Fruit fly (Drosophila melanogaster) whole organism, embryonic: ENCODE results near the gene CG11902.
A peak's percentile ranks its signal among the peaks of the same experiment; 100 is the strongest.

ENCODE experiments used
- Antp ChIP-seq: fragments of 200-800 bp; sonication (Bioruptor generic); optimal IDR thresholded peaks from 3 replicates; lab custom pipeline; 2016; ENCODE audit warnings: missing biosample characterization, missing genetic modification characterization
- Bgb ChIP-seq: fragments of 200-800 bp; sonication (Bioruptor generic); IDR thresholded peaks from 2 replicates; pipeline ENCODE4 v1.3.6; 2022; ENCODE audit warnings: missing biosample characterization, missing genetic modification characterization; ENCODE audit not compliant: partially characterized antibody
- CG11504 ChIP-seq: fragments of 200-800 bp; sonication (Bioruptor generic); optimal IDR thresholded peaks from 3 replicates; lab custom pipeline; 2019; ENCODE audit warnings: missing biosample characterization, mild to moderate bottlenecking, missing genetic modification characterization, moderate library complexity
- CG12391 ChIP-seq: fragments of 200-800 bp; sonication (Bioruptor generic); optimal IDR thresholded peaks from 3 replicates; lab custom pipeline; 2018; ENCODE audit warnings: missing biosample characterization, mild to moderate bottlenecking, missing genetic modification characterization, moderate library complexity
- CG34376 ChIP-seq: fragments of 200-800 bp; sonication (Bioruptor generic); optimal IDR thresholded peaks from 2 replicates; lab custom pipeline; 2018; ENCODE audit warnings: missing biosample characterization, mild to moderate bottlenecking, missing genetic modification characterization
- CG3838 ChIP-seq: fragments of 200-800 bp; sonication (Bioruptor generic); optimal IDR thresholded peaks from 3 replicates; lab custom pipeline; 2016; ENCODE audit warnings: missing biosample characterization, missing genetic modification characterization
- CG43689 ChIP-seq: fragments of 200-800 bp; sonication (Bioruptor generic); IDR thresholded peaks from 2 replicates; pipeline ENCODE4 v1.3.6; 2022; ENCODE audit warnings: missing biosample characterization, missing genetic modification characterization
- CG7372 ChIP-seq: fragments of 200-800 bp; sonication (Bioruptor generic); IDR thresholded peaks from 2 replicates; pipeline ENCODE4 v1.3.6; 2022; ENCODE audit warnings: missing biosample characterization, missing genetic modification characterization
- CG7987 ChIP-seq: fragments of 200-800 bp; sonication (Bioruptor generic); optimal IDR thresholded peaks from 2 replicates; lab custom pipeline; 2018; ENCODE audit warnings: missing biosample characterization, mild to moderate bottlenecking, missing genetic modification characterization, moderate library complexity
- CTCF ChIP-seq: fragments of 200-800 bp; sonication (Bioruptor generic); optimal IDR thresholded peaks from 2 replicates; lab custom pipeline; 2017; ENCODE audit warnings: missing biosample characterization, mild to moderate bottlenecking, missing genetic modification characterization, moderate library complexity
- D19B ChIP-seq: fragments of 200-800 bp; sonication (Bioruptor generic); optimal IDR thresholded peaks from 2 replicates; lab custom pipeline; 2017; ENCODE audit warnings: missing biosample characterization, mild to moderate bottlenecking, missing genetic modification characterization
- Deaf1 ChIP-seq: fragments of 200-800 bp; optimal IDR thresholded peaks from 3 replicates; lab custom pipeline; 2019; ENCODE audit warnings: missing biosample characterization, mild to moderate bottlenecking, missing genetic modification characterization, moderate library complexity
- Dll ChIP-seq: fragments of 200-800 bp; sonication (Bioruptor generic); IDR thresholded peaks from 4 replicates; pipeline ENCODE4 v1.3.6; 2022; ENCODE audit warnings: missing biosample characterization, missing genetic modification characterization; ENCODE audit not compliant: partially characterized antibody
- GATAe ChIP-seq: fragments of 200-800 bp; sonication (Bioruptor generic); conservative IDR thresholded peaks from 2 replicates; pipeline ENCODE4 v1.3.6; 2022; ENCODE audit warnings: missing biosample characterization, missing genetic modification characterization
- HmgD ChIP-seq: fragments of 200-800 bp; sonication (Bioruptor generic); optimal IDR thresholded peaks from 3 replicates; lab custom pipeline; 2016; ENCODE audit warnings: missing biosample characterization, missing genetic modification characterization
- Hr39 ChIP-seq: fragments of >200 bp; optimal IDR thresholded peaks from 2 replicates; lab custom pipeline; 2017
- Lim3 ChIP-seq: fragments of 200-800 bp; sonication (Bioruptor generic); IDR thresholded peaks from 2 replicates; pipeline ENCODE4 v1.3.6; 2022; ENCODE audit warnings: missing biosample characterization, missing genetic modification characterization
- Med ChIP-seq: fragments of 200-800 bp; sonication (Bioruptor generic); peaks from one replicate; lab custom pipeline; 2016; ENCODE audit warnings: missing biosample characterization, missing genetic modification characterization, mild to moderate bottlenecking, inconsistent platforms, moderate library complexity
- NC2α ChIP-seq: fragments of 200-800 bp; sonication (Bioruptor generic); optimal IDR thresholded peaks from 2 replicates; lab custom pipeline; 2016; ENCODE audit warnings: missing biosample characterization, missing genetic modification characterization
- Nf-YC ChIP-seq: fragments of 200-800 bp; optimal IDR thresholded peaks from 3 replicates; lab custom pipeline; 2019; ENCODE audit warnings: missing biosample characterization, mild to moderate bottlenecking, missing genetic modification characterization, moderate library complexity
- NfI ChIP-seq: fragments of 200-800 bp; sonication (Bioruptor generic); optimal IDR thresholded peaks from 3 replicates; lab custom pipeline; 2018; ENCODE audit warnings: missing biosample characterization, mild to moderate bottlenecking, missing genetic modification characterization, moderate library complexity
- Ravus ChIP-seq: fragments of 200-800 bp; sonication (Bioruptor generic); IDR thresholded peaks from 2 replicates; pipeline ENCODE4 v1.3.6; 2022; ENCODE audit warnings: missing biosample characterization, missing genetic modification characterization
- Six4 ChIP-seq: fragments of 200-800 bp; sonication (Bioruptor generic); optimal IDR thresholded peaks from 2 replicates; lab custom pipeline; 2016; ENCODE audit warnings: missing biosample characterization, missing genetic modification characterization
- Sry-β ChIP-seq: fragments of 200-800 bp; sonication (Bioruptor generic); optimal IDR thresholded peaks from 2 replicates; lab custom pipeline; 2018; ENCODE audit warnings: missing biosample characterization, mild to moderate bottlenecking, missing genetic modification characterization, moderate library complexity
- Vsx1 ChIP-seq: fragments of 200-800 bp; sonication (Bioruptor generic); optimal IDR thresholded peaks from 2 replicates; lab custom pipeline; 2017; ENCODE audit warnings: missing biosample characterization, mild to moderate bottlenecking, missing genetic modification characterization, missing genetic modification reagents
- ab ChIP-seq: fragments of 200-800 bp; sonication (Bioruptor generic); optimal IDR thresholded peaks from 2 replicates; lab custom pipeline; 2016; ENCODE audit warnings: missing biosample characterization, missing genetic modification characterization
- amos ChIP-seq: fragments of 200-800 bp; sonication (Bioruptor generic); IDR thresholded peaks from 2 replicates; pipeline ENCODE4 v1.3.6; 2022; ENCODE audit warnings: missing biosample characterization, missing genetic modification characterization; ENCODE audit not compliant: partially characterized antibody
- ara ChIP-seq: fragments of 200-800 bp; sonication (Bioruptor generic); IDR thresholded peaks from 2 replicates; pipeline ENCODE4 v1.3.6; 2022; ENCODE audit warnings: missing biosample characterization, missing genetic modification characterization
- bcd ChIP-seq: fragments of 200-800 bp; sonication (Bioruptor generic); optimal IDR thresholded peaks from 2 replicates; lab custom pipeline; 2017; ENCODE audit warnings: missing biosample characterization, mild to moderate bottlenecking, missing genetic modification characterization
- bsh ChIP-seq, 2 experiments: fragments of 200-800 bp; sonication (Bioruptor generic); optimal IDR thresholded peaks; 2 replicates each; lab custom pipeline; 2017 to 2018; ENCODE audit warnings: mild to moderate bottlenecking in 2 of 2, missing biosample characterization in 2 of 2, missing genetic modification characterization in 2 of 2, moderate library complexity in 1 of 2
- cato ChIP-seq: fragments of 200-800 bp; sonication (Bioruptor generic); optimal IDR thresholded peaks from 2 replicates; lab custom pipeline; 2016; ENCODE audit warnings: missing biosample characterization, missing genetic modification characterization, borderline replicate concordance
- chinmo ChIP-seq: fragments of 200-800 bp; sonication (Bioruptor generic); IDR thresholded peaks from 4 replicates; pipeline ENCODE4 v1.3.6; 2022; ENCODE audit warnings: missing biosample characterization, missing genetic modification characterization; ENCODE audit not compliant: partially characterized antibody
- crc ChIP-seq: fragments of 200-800 bp; sonication (Bioruptor generic); optimal IDR thresholded peaks from 2 replicates; lab custom pipeline; 2016; ENCODE audit warnings: missing biosample characterization, missing genetic modification characterization
- crol ChIP-seq: fragments of 200-800 bp; sonication (Bioruptor generic); IDR thresholded peaks from 2 replicates; pipeline ENCODE4 v1.3.6; 2022; ENCODE audit warnings: missing biosample characterization, missing genetic modification characterization
- danr ChIP-seq: fragments of 200-800 bp; sonication (Bioruptor generic); IDR thresholded peaks from 2 replicates; pipeline ENCODE4 v1.3.6; 2022; ENCODE audit warnings: missing biosample characterization, missing genetic modification characterization
- dysf ChIP-seq: fragments of 200-800 bp; sonication (Bioruptor generic); IDR thresholded peaks from 3 replicates; pipeline ENCODE4 v1.3.6; 2022; ENCODE audit warnings: missing biosample characterization, missing genetic modification characterization
- exex ChIP-seq: fragments of 200-800 bp; sonication (Bioruptor generic); optimal IDR thresholded peaks from 4 replicates; lab custom pipeline; 2018; ENCODE audit warnings: missing biosample characterization, mild to moderate bottlenecking, missing genetic modification characterization, moderate library complexity
- fru ChIP-seq: fragments of >200 bp; optimal IDR thresholded peaks from 2 replicates; lab custom pipeline; 2017
- gce ChIP-seq: fragments of 200-800 bp; sonication (Bioruptor generic); IDR thresholded peaks from 3 replicates; pipeline ENCODE4 v1.3.6; 2022; ENCODE audit warnings: missing biosample characterization, missing genetic modification characterization
- grn ChIP-seq: fragments of 200-800 bp; sonication (Bioruptor generic); optimal IDR thresholded peaks from 3 replicates; lab custom pipeline; 2017; ENCODE audit warnings: missing biosample characterization, missing genetic modification characterization
- ham ChIP-seq: fragments of 200-800 bp; sonication (Bioruptor generic); IDR thresholded peaks from 2 replicates; pipeline ENCODE4 v1.3.6; 2022; ENCODE audit warnings: missing biosample characterization, missing genetic modification characterization
- luna ChIP-seq: fragments of 200-800 bp; sonication (Bioruptor generic); optimal IDR thresholded peaks from 2 replicates; lab custom pipeline; 2016; ENCODE audit warnings: missing biosample characterization, missing genetic modification characterization
- row ChIP-seq: fragments of 200-800 bp; sonication (Bioruptor generic); IDR thresholded peaks from 3 replicates; pipeline ENCODE4 v1.3.6; 2022; ENCODE audit warnings: missing biosample characterization, missing genetic modification characterization
- sd ChIP-seq: fragments of 200-800 bp; sonication (Bioruptor generic); optimal IDR thresholded peaks from 3 replicates; lab custom pipeline; 2018; ENCODE audit warnings: missing biosample characterization, mild to moderate bottlenecking, missing genetic modification characterization, moderate library complexity
- slou ChIP-seq: fragments of 200-800 bp; sonication (Bioruptor generic); optimal IDR thresholded peaks from 3 replicates; lab custom pipeline; 2016; ENCODE audit warnings: missing biosample characterization, missing genetic modification characterization
- zen2 ChIP-seq: fragments of 200-800 bp; sonication (Bioruptor generic); IDR thresholded peaks from 3 replicates; pipeline ENCODE4 v1.3.6; 2022; ENCODE audit warnings: missing biosample characterization, missing genetic modification characterization; ENCODE audit not compliant: partially characterized antibody

CG11902 gene

DNA sequence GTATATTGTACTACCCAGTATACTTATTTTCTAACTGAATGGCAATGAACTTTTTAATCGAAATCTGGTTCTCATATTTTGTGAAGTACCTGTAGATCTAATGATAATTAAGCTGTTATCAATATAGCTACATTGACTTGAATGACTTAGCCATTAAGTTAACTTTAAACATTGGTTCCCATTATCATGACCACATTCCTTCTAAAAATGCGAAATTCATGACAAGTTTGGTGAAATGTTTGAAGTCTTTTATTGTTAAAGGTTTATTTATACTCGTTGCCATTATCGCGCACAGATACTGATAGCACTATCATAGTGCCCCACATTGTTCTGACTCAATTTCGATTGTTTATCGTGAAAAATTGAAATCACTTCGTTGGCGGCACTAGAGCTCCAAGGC, 14.2 kb upstream of the CG11902 start (continued):
- TF ChIP-seq danr (GFP tag; lab: Robert Waterston, UW) (no peak), Deaf1 (tag; lab: Kevin White, UChicago) (no peak), Med (peak; percentile 33), Six4 (GFP tag; lab: Kevin White, UChicago) (no peak), HmgD (GFP tag; lab: Kevin White, UChicago) (no peak), sd (tag; lab: Kevin White, UChicago) (peak; percentile 91), CG11504 (tag; lab: Kevin White, UChicago) (no peak), Sry-β (GFP tag; lab: Kevin White, UChicago) (no peak), Lim3 (GFP tag; lab: Robert Waterston, UW) (0 out of 2 replicates have a peak, but pooled peaks have one; percentile 26), fru (lab: Kevin White, UChicago) (no peak), grn (GFP tag; lab: Kevin White, UChicago) (peak; percentile 69), luna (GFP tag; lab: Kevin White, UChicago) (no peak), ab (GFP tag; lab: Kevin White, UChicago) (no peak), ham (GFP tag; lab: Robert Waterston, UW) (no peak), Antp (GFP tag; lab: Kevin White, UChicago) (no peak), ara (GFP tag; lab: Robert Waterston, UW) (no peak), CG12391 (tag; lab: Kevin White, UChicago) (no peak), Hr39 (lab: Kevin White, UChicago) (no peak), Nf-YC (tag; lab: Kevin White, UChicago) (no peak), bsh (GFP tag; optimal IDR thresholded peaks at IDR 0.05; lab: Kevin White, UChicago) (no peak)

dm6 chr3R:25321681-25322080, 13.4 kb upstream of the CG11902 start:
- TF ChIP-seq exex (peak; percentile 65), slou (GFP tag; lab: Kevin White, UChicago) (no peak)

- TF ChIP-seq exex: peak; percentile 20
- TF ChIP-seq CTCF (GFP tag; lab: Kevin White, UChicago): no peak
Measured at dm6 chr3R:25322657-25323056, 12.4 kb upstream of the CG11902 start, which contains the start of gene CG10562. TSS of gene CG10562 (minus strand) at chr3R:25322757.

- TF ChIP-seq zen2 (GFP tag; lab: Robert Waterston, UW) (0 out of 3 replicates have a peak, but pooled peaks have one; percentile 16), chinmo (GFP tag; lab: Robert Waterston, UW) (peak; percentile 59; the same call in 2 of the 4 replicates), gce (0 out of 3 replicates have a peak, but pooled peaks have one; percentile 20), crol (GFP tag; lab: Robert Waterston, UW) (peak; percentile 90), row (GFP tag; lab: Robert Waterston, UW) (0 out of 3 replicates have a peak, but pooled peaks have one; percentile 6)
Measured at dm6 chr3R:25328540-25328939, 6.5 kb upstream of the CG11902 start.

dm6 chr3R:25329079-25329478, 6.0 kb upstream of the CG11902 start, which contains the start of gene CHKov1:
TSS of gene CHKov1 (minus strand) at chr3R:25329316.
- TF ChIP-seq grn (GFP tag; lab: Kevin White, UChicago): peak; percentile 17
- TF ChIP-seq CG34376: peak; percentile 52
- TF ChIP-seq D19B (GFP tag; lab: Kevin White, UChicago): no peak
- no peak for TF ChIP-seq bcd
- no peak for TF ChIP-seq NfI
- no peak for TF ChIP-seq CG7372 (GFP tag; lab: Robert Waterston, UW)
- TF ChIP-seq cato (GFP tag; lab: Kevin White, UChicago): no peak
- TF ChIP-seq amos (GFP tag; lab: Robert Waterston, UW): peak; percentile 38; the same call in 1 of the 2 replicates
- no peak for TF ChIP-seq crc (GFP tag; lab: Kevin White, UChicago)
- TF ChIP-seq Dll (GFP tag; lab: Robert Waterston, UW): no peak
- no peak for TF ChIP-seq Ravus
- no peak for TF ChIP-seq CG43689 (GFP tag; lab: Robert Waterston, UW)
- no peak for TF ChIP-seq CG3838 (GFP tag; lab: Kevin White, UChicago)
- TF ChIP-seq GATAe (GFP tag; lab: Robert Waterston, UW): no peak
- no peak for TF ChIP-seq dysf
- peak; percentile 30; the same call in 1 of the 2 replicates for TF ChIP-seq Bgb (GFP tag; lab: Robert Waterston, UW)
- peak; percentile 6 for TF ChIP-seq CG7987 (GFP tag; lab: Kevin White, UChicago)
- TF ChIP-seq Vsx1 (GFP tag; lab: Kevin White, UChicago): no peak
- no peak for TF ChIP-seq NC2α
